Worm (Caenorhabditis elegans) whole organism, L1 larva: Measurements from ENCODE around the gene acy-1.
A peak's percentile ranks its signal among the peaks of the same experiment; 100 is the strongest.

Experiments
- C34B4.2 ChIP-seq: sonication (generic microtip); optimal IDR thresholded peaks from 2 replicates; lab custom pipeline; 2017; ENCODE audit warnings: mild to moderate bottlenecking, missing genetic modification characterization, missing compliant biosample characterization
- F16B12.6 ChIP-seq: fragments of 150-350 bp; optimal IDR thresholded peaks from 2 replicates; lab custom pipeline; 2014; ENCODE audit warnings: missing biosample characterization, missing genetic modification characterization
- ama-1 ChIP-seq: fragments of 150-350 bp; optimal IDR thresholded peaks from 2 replicates; lab custom pipeline; 2014
- blmp-1 ChIP-seq: fragments of 150-350 bp; optimal IDR thresholded peaks from 2 replicates; lab custom pipeline; 2014; ENCODE audit warnings: missing biosample characterization, missing genetic modification characterization
- ceh-88 ChIP-seq: fragments of 200-800 bp; sonication (Bioruptor generic); IDR thresholded peaks from 2 replicates; pipeline ENCODE4 v1.3.6; 2022; ENCODE audit warnings: missing genetic modification characterization, missing compliant biosample characterization
- dsc-1 ChIP-seq: sonication (generic microtip); optimal IDR thresholded peaks from 2 replicates; lab custom pipeline; 2016; ENCODE audit warnings: mild to moderate bottlenecking, missing genetic modification characterization, missing compliant biosample characterization
- egl-13 ChIP-seq: sonication (generic microtip); optimal IDR thresholded peaks from 2 replicates; lab custom pipeline; 2016; ENCODE audit warnings: missing genotype, missing genetic modification reagents, missing genetic modification characterization, missing compliant biosample characterization
- elt-2 ChIP-seq: sonication (generic microtip); optimal IDR thresholded peaks from 2 replicates; lab custom pipeline; 2016; ENCODE audit warnings: missing genetic modification characterization, mild to moderate bottlenecking, inconsistent platforms, missing compliant biosample characterization, missing genetic modification reagents
- elt-3 ChIP-seq, 6 experiments: fragments of 150-350 bp in 1 of 6; sonication (generic microtip); optimal IDR thresholded peaks; 2 replicates each; lab custom pipeline; 2017 to 2018; ENCODE audit warnings: missing biosample characterization in 6 of 6, missing genetic modification characterization in 6 of 6, inconsistent platforms in 1 of 6
- fkh-10 ChIP-seq: sonication (generic microtip); optimal IDR thresholded peaks from 2 replicates; lab custom pipeline; 2017; ENCODE audit warnings: missing biosample characterization, missing genetic modification reagents, missing genetic modification characterization
- fkh-4 ChIP-seq: sonication (generic microtip); optimal IDR thresholded peaks from 2 replicates; lab custom pipeline; 2016; ENCODE audit warnings: missing compliant biosample characterization, missing genetic modification characterization, borderline replicate concordance
- fkh-8 ChIP-seq: sonication (generic microtip); optimal IDR thresholded peaks from 2 replicates; lab custom pipeline; 2016; ENCODE audit warnings: mild to moderate bottlenecking, missing genetic modification characterization, missing compliant biosample characterization
- irx-1 ChIP-seq: sonication (generic microtip); optimal IDR thresholded peaks from 2 replicates; lab custom pipeline; 2016; ENCODE audit warnings: missing genetic modification characterization, missing compliant biosample characterization
- isw-1 ChIP-seq: fragments of 200-800 bp; sonication (Bioruptor generic); IDR thresholded peaks from 2 replicates; pipeline ENCODE4 v1.3.6; 2022; ENCODE audit warnings: missing genetic modification characterization, missing compliant biosample characterization
- lin-14 ChIP-seq: fragments of 200-800 bp; sonication (Bioruptor generic); optimal IDR thresholded peaks from 2 replicates; lab custom pipeline; 2018; ENCODE audit warnings: mild to moderate bottlenecking, missing genetic modification characterization, moderate library complexity, missing compliant biosample characterization
- lin-35 ChIP-seq, 2 experiments: fragments of 150-350 bp; optimal IDR thresholded peaks; 2 replicates each; lab custom pipeline; 2014; ENCODE audit warnings: missing biosample characterization in 2 of 2, missing genetic modification characterization in 2 of 2, missing genetic modification reagents in 2 of 2
- nhr-20 ChIP-seq: sonication (generic microtip); optimal IDR thresholded peaks from 2 replicates; lab custom pipeline; 2016; ENCODE audit warnings: mild to moderate bottlenecking, missing genetic modification characterization, missing compliant biosample characterization
- nhr-237 ChIP-seq: fragments of 150-350 bp; optimal IDR thresholded peaks from 2 replicates; lab custom pipeline; 2014; ENCODE audit warnings: missing biosample characterization, missing genetic modification characterization
- nhr-71 ChIP-seq: sonication (generic microtip); optimal IDR thresholded peaks from 2 replicates; lab custom pipeline; 2016; ENCODE audit warnings: mild to moderate bottlenecking, missing genetic modification characterization, moderate library complexity, missing compliant biosample characterization
- nhr-77 ChIP-seq: fragments of 150-350 bp; optimal IDR thresholded peaks from 2 replicates; lab custom pipeline; 2014; ENCODE audit warnings: missing biosample characterization, missing genetic modification characterization
- pqm-1 ChIP-seq: sonication (generic microtip); optimal IDR thresholded peaks from 3 replicates; lab custom pipeline; 2017; ENCODE audit warnings: missing biosample characterization, missing genetic modification characterization
- rnt-1 ChIP-seq: sonication (generic microtip); optimal IDR thresholded peaks from 2 replicates; lab custom pipeline; 2016; ENCODE audit warnings: mild to moderate bottlenecking, missing genetic modification characterization, moderate library complexity, missing compliant biosample characterization
- skn-1 ChIP-seq: fragments of 150-350 bp; optimal IDR thresholded peaks from 2 replicates; lab custom pipeline; 2014; ENCODE audit warnings: missing biosample characterization, missing genetic modification characterization
- snpc-4 ChIP-seq: fragments of 150-350 bp; optimal IDR thresholded peaks from 2 replicates; lab custom pipeline; 2014; ENCODE audit warnings: missing biosample characterization, missing genetic modification characterization
- sptf-1 ChIP-seq: fragments of 150-350 bp; optimal IDR thresholded peaks from 2 replicates; lab custom pipeline; 2014; ENCODE audit warnings: missing biosample characterization, missing genetic modification characterization
- unc-30 ChIP-seq: sonication (generic microtip); optimal IDR thresholded peaks from 2 replicates; lab custom pipeline; 2017; ENCODE audit warnings: missing biosample characterization, missing genetic modification characterization
- vab-15 ChIP-seq: sonication (generic microtip); optimal IDR thresholded peaks from 2 replicates; lab custom pipeline; 2017; ENCODE audit warnings: missing genotype, mild to moderate bottlenecking, missing genetic modification characterization, missing compliant biosample characterization

Gene acy-1

DNA sequence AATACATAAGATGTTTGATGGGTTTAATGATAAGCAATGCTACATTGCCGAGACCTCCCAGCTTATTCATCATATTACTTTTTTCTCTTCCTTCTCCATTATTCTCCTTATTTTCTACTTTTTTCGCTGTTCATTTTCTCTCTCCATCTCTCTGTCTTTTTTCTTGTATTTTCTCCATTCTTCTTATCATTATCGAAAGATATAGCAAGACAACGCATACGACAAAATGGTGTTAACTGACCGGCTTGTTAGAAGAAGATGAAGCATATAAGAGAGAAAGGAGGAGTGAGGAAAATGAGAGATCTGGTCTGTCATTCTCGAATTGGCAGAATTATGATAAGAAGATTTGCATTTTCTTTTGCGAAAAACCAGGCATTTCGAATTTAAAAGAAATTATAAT lies 44.9 kb downstream of the acy-1 start:
- no peak for TF ChIP-seq isw-1 (GFP tag; lab: Robert Waterston, UW)
- TF ChIP-seq elt-3 (tag; optimal IDR thresholded peaks at IDR 0.05; lab: Kevin White, UChicago) = peak in 1 of 6 experiments; percentile 5
- no peak for TF ChIP-seq lin-14
- peak; percentile 59 for TF ChIP-seq blmp-1 (tag; lab: Kevin White, UChicago)
- peak; percentile 39 for TF ChIP-seq elt-2
- TF ChIP-seq, all 84 proteins: peak for 3

ce11 chrIII:4767869-4768645 lies 46.2 kb downstream of the acy-1 start:
- TF ChIP-seq egl-13 (tag; lab: Kevin White, UChicago) (no peak), blmp-1 (tag; lab: Kevin White, UChicago) (peak; percentile 94), elt-3 (tag; optimal IDR thresholded peaks at IDR 0.05; lab: Kevin White, UChicago) (peak in 1 of 6 experiments; percentile 14)

- TF ChIP-seq dsc-1 (tag; lab: Kevin White, UChicago) = no peak
- TF ChIP-seq fkh-4 (tag; lab: Kevin White, UChicago) = no peak
- TF ChIP-seq F16B12.6 (tag; lab: Kevin White, UChicago) = no peak
- TF ChIP-seq unc-30 (tag; lab: Kevin White, UChicago) = no peak
- no peak for TF ChIP-seq nhr-77 (tag; lab: Kevin White, UChicago)
- TF ChIP-seq vab-15 = no peak
- no peak for TF ChIP-seq ceh-88 (GFP tag; lab: Robert Waterston, UW)
- TF ChIP-seq rnt-1 (tag; lab: Kevin White, UChicago) = no peak
- no peak for TF ChIP-seq fkh-8
- no peak for TF ChIP-seq C34B4.2 (tag; lab: Kevin White, UChicago)
- TF ChIP-seq skn-1 = no peak
- no peak for TF ChIP-seq blmp-1 (tag; lab: Kevin White, UChicago)
- TF ChIP-seq nhr-237 (tag; lab: Kevin White, UChicago) = no peak
- no peak for TF ChIP-seq pqm-1 (tag; lab: Kevin White, UChicago)
- no peak for TF ChIP-seq elt-2
- TF ChIP-seq lin-14 = no peak
- no peak for TF ChIP-seq elt-3 (tag; optimal IDR thresholded peaks at IDR 0.05; lab: Kevin White, UChicago)
- no peak for TF ChIP-seq snpc-4 (tag; lab: Kevin White, UChicago)
- TF ChIP-seq lin-35 (GFP tag; optimal IDR thresholded peaks at IDR 0.05; lab: Kevin White, UChicago) = no peak
Observed at ce11 chrIII:4778003-4778402, 56.1 kb downstream of the acy-1 start, which contains the start of gene B0393.7. Gene B0393.7 (minus strand): TSS chrIII:4778103.

DNA sequence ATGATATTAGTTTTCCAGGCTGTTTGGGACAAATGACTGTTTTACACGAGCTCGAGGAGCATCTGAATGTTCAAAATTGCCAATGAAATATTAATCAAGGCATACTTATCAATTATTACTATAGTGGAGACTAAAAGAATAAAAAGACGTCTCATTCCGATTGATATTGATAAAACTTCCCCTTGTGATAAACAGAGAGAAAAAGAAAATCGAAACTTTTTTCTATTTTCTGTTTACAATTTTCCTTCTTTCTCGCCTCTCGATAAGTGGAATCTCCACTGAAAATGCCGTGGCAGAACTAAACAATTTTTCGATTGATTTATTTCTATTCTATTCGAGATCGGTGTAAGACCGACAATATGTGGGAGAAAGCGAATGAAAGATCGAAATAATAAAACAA lies 58.0 kb downstream of the acy-1 start, which contains the start of gene B0393.9:
TSS of gene B0393.9 (minus strand) at position 303 of the 400 bp plus-strand sequence.
- TF ChIP-seq sptf-1 = no peak
- no peak for TF ChIP-seq F16B12.6 (tag; lab: Kevin White, UChicago)
- TF ChIP-seq fkh-10 = no peak
- TF ChIP-seq blmp-1 (tag; lab: Kevin White, UChicago) = peak; percentile 53
- TF ChIP-seq nhr-20 (tag; lab: Kevin White, UChicago) = no peak
- TF ChIP-seq lin-14 = no peak
- no peak for TF ChIP-seq nhr-71
- TF ChIP-seq ama-1 (lab: Kevin White, UChicago) = no peak
- peak; percentile 25 for TF ChIP-seq elt-2
- no peak for TF ChIP-seq irx-1
